Worm (Caenorhabditis elegans) whole organism, late embryonic: ENCODE measurements around the gene C56C10.7.
A peak's percentile ranks its signal among the peaks of the same experiment; 100 is the strongest.

Experiments
- C38D4.7 ChIP-seq: fragments of 200-800 bp; sonication (Bioruptor generic); optimal IDR thresholded peaks from 2 replicates; lab custom pipeline; 2018; ENCODE audit warnings: mild to moderate bottlenecking, missing genetic modification characterization, moderate library complexity, missing compliant biosample characterization
- K02D7.2 ChIP-seq: sonication (generic microtip); optimal IDR thresholded peaks from 2 replicates; lab custom pipeline; 2017; ENCODE audit warnings: mild to moderate bottlenecking, missing genetic modification characterization, missing compliant biosample characterization
- ahr-1 ChIP-seq: sonication (generic microtip); optimal IDR thresholded peaks from 2 replicates; lab custom pipeline; 2016; ENCODE audit warnings: missing genetic modification characterization, missing compliant biosample characterization
- ama-1 ChIP-seq: fragments of 150-350 bp; optimal IDR thresholded peaks from 2 replicates; lab custom pipeline; 2014
- ceh-14 ChIP-seq: sonication (generic microtip); optimal IDR thresholded peaks from 2 replicates; lab custom pipeline; 2016; ENCODE audit warnings: missing genotype, missing genetic modification characterization, missing compliant biosample characterization
- ceh-19 ChIP-seq: fragments of 200-800 bp; sonication (Bioruptor generic); optimal IDR thresholded peaks from 2 replicates; lab custom pipeline; 2018; ENCODE audit warnings: mild to moderate bottlenecking, missing genetic modification characterization, missing compliant biosample characterization
- ceh-2 ChIP-seq: sonication (generic microtip); optimal IDR thresholded peaks from 2 replicates; lab custom pipeline; 2016; ENCODE audit warnings: missing genotype, missing genetic modification characterization, missing compliant biosample characterization
- ceh-22 ChIP-seq: sonication (generic microtip); optimal IDR thresholded peaks from 2 replicates; lab custom pipeline; 2017; ENCODE audit warnings: missing biosample characterization, missing genetic modification characterization
- ceh-24 ChIP-seq: sonication (generic microtip); optimal IDR thresholded peaks from 2 replicates; lab custom pipeline; 2016; ENCODE audit warnings: mild to moderate bottlenecking, missing genetic modification characterization, missing compliant biosample characterization
- ceh-30 ChIP-seq: fragments of 150-350 bp; optimal IDR thresholded peaks from 2 replicates; lab custom pipeline; 2014; ENCODE audit warnings: missing biosample characterization, missing genetic modification characterization
- ceh-31 ChIP-seq: sonication (generic microtip); optimal IDR thresholded peaks from 2 replicates; lab custom pipeline; 2016; ENCODE audit warnings: missing genetic modification characterization, missing compliant biosample characterization
- ceh-45 ChIP-seq: fragments of 200-800 bp; sonication (Bioruptor generic); IDR thresholded peaks from 2 replicates; pipeline ENCODE4 v1.3.6; 2022; ENCODE audit warnings: missing genetic modification reagents, missing genetic modification characterization, missing compliant biosample characterization
- elt-2 ChIP-seq: sonication (generic microtip); optimal IDR thresholded peaks from 2 replicates; lab custom pipeline; 2016; ENCODE audit warnings: missing genetic modification reagents, missing genetic modification characterization, missing compliant biosample characterization
- elt-4 ChIP-seq: sonication (generic microtip); optimal IDR thresholded peaks from 2 replicates; lab custom pipeline; 2016; ENCODE audit warnings: missing genetic modification characterization, missing compliant biosample characterization
- ets-4 ChIP-seq: sonication (generic microtip); optimal IDR thresholded peaks from 2 replicates; lab custom pipeline; 2016; ENCODE audit warnings: missing genetic modification characterization, missing compliant biosample characterization
- eyg-1 ChIP-seq: sonication (generic microtip); optimal IDR thresholded peaks from 2 replicates; lab custom pipeline; 2016; ENCODE audit warnings: missing genotype, missing genetic modification characterization, missing compliant biosample characterization
- hlh-13 ChIP-seq: fragments of 200-800 bp; sonication (Bioruptor generic); optimal IDR thresholded peaks from 2 replicates; lab custom pipeline; 2018; ENCODE audit warnings: mild to moderate bottlenecking, missing genetic modification characterization, missing compliant biosample characterization
- hlh-8 ChIP-seq: sonication (generic microtip); optimal IDR thresholded peaks from 2 replicates; lab custom pipeline; 2016; ENCODE audit warnings: missing genotype, missing genetic modification characterization, missing compliant biosample characterization
- lin-11 ChIP-seq: fragments of 200-800 bp; sonication (Bioruptor generic); optimal IDR thresholded peaks from 2 replicates; lab custom pipeline; 2018; ENCODE audit warnings: mild to moderate bottlenecking, missing genetic modification characterization, missing compliant biosample characterization
- odd-2 ChIP-seq: sonication (generic microtip); optimal IDR thresholded peaks from 2 replicates; lab custom pipeline; 2017; ENCODE audit warnings: antibody characterized with exemption, mild to moderate bottlenecking, missing genetic modification characterization, missing compliant biosample characterization
- pag-3 ChIP-seq: sonication (generic microtip); optimal IDR thresholded peaks from 2 replicates; lab custom pipeline; 2016; ENCODE audit warnings: missing compliant biosample characterization, missing genetic modification characterization, borderline replicate concordance
- pat-9 ChIP-seq: fragments of 200-800 bp; sonication (Bioruptor generic); optimal IDR thresholded peaks from 2 replicates; lab custom pipeline; 2018; ENCODE audit warnings: mild to moderate bottlenecking, missing genetic modification characterization, moderate library complexity, missing compliant biosample characterization
- ref-2 ChIP-seq: sonication (generic microtip); optimal IDR thresholded peaks from 2 replicates; lab custom pipeline; 2016; ENCODE audit warnings: missing genetic modification characterization, missing compliant biosample characterization
- rnt-1 ChIP-seq: sonication (generic microtip); optimal IDR thresholded peaks from 2 replicates; lab custom pipeline; 2016; ENCODE audit warnings: missing genetic modification characterization, missing compliant biosample characterization
- sdc-2 ChIP-seq: sonication (generic microtip); optimal IDR thresholded peaks from 2 replicates; lab custom pipeline; 2016; ENCODE audit warnings: missing genotype, missing genetic modification characterization, missing compliant biosample characterization
- sox-4 ChIP-seq: sonication (generic microtip); optimal IDR thresholded peaks from 2 replicates; lab custom pipeline; 2017; ENCODE audit warnings: mild to moderate bottlenecking, missing genetic modification characterization, inconsistent platforms, missing compliant biosample characterization
- tbx-2 ChIP-seq: sonication (generic microtip); optimal IDR thresholded peaks from 2 replicates; lab custom pipeline; 2016; ENCODE audit warnings: missing genetic modification characterization, missing compliant biosample characterization
- ttx-3 ChIP-seq: sonication (generic microtip); optimal IDR thresholded peaks from 2 replicates; lab custom pipeline; 2016; ENCODE audit warnings: missing genetic modification reagents, missing genetic modification characterization, missing compliant biosample characterization
- unc-55 ChIP-seq: sonication (generic microtip); optimal IDR thresholded peaks from 2 replicates; lab custom pipeline; 2017; ENCODE audit warnings: missing biosample characterization, missing genetic modification reagents, missing genetic modification characterization
- unc-86 ChIP-seq: sonication (generic microtip); optimal IDR thresholded peaks from 2 replicates; lab custom pipeline; 2016; ENCODE audit warnings: missing genetic modification characterization, missing compliant biosample characterization
- ztf-16 ChIP-seq: sonication (generic microtip); optimal IDR thresholded peaks from 2 replicates; lab custom pipeline; 2017; ENCODE audit warnings: missing genetic modification characterization, missing compliant biosample characterization

C56C10.7 gene

DNA sequence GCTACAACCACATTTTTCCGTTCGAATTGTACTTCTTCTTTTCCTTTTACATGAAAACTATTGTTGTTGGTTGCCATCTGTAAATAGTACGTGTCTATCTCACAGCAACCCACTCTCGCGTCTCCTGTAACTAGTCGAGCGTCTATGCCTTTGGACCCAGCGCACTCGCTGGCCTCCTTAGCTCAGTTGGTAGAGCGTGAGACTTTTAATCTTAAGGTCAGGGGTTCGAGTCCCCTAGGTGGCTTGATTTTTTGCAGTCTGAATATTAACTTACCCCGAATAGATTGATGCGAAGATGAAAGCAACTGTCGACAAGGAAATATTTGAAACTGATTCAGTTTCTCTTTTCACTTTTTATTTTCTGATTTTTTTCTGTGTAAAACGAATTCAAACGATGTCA, 22.3 kb downstream of the C56C10.7 start, which contains the start of gene mpz-3 (continued):
- peak; percentile 2 for TF ChIP-seq ceh-2 (tag; lab: Kevin White, UChicago)
- TF ChIP-seq ets-4 (tag; lab: Kevin White, UChicago), result no peak
- no peak for TF ChIP-seq ahr-1 (tag; lab: Kevin White, UChicago)
- peak; percentile 10 for TF ChIP-seq K02D7.2 (tag; lab: Kevin White, UChicago)
- peak; percentile 39 for TF ChIP-seq lin-11 (tag; lab: Kevin White, UChicago)
- TF ChIP-seq pag-3 (tag; lab: Kevin White, UChicago), result no peak
- peak; percentile 37 for TF ChIP-seq sox-4 (tag; lab: Kevin White, UChicago)
- TF ChIP-seq hlh-13 (GFP tag; lab: Kevin White, UChicago), result no peak
- TF ChIP-seq ztf-16 (tag; lab: Kevin White, UChicago), result peak; percentile 20

DNA sequence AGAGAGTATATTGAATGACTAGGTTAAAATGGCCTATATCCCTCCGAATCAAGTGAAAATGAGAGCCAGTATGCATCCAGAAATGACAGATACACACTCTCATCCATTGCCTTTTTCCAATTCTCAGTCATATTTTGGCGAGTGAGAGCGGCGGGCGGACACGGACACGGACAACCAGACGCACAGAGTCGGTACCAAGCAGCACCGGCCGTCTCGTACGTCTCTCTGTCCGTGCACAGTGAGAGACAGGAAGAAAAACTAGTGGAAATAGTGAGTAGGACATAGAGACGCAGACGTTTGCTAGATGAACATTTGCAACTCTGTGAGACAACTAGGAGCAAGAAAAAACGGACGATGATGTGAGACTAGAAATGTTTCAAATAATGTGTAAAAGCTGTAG, 24.1 kb downstream of the C56C10.7 start:
- TF ChIP-seq unc-55 (GFP tag; lab: Kevin White, UChicago) (peak; percentile 55), C38D4.7 (GFP tag; lab: Kevin White, UChicago) (no peak), tbx-2 (tag; lab: Kevin White, UChicago) (peak; percentile 25), ref-2 (tag; lab: Kevin White, UChicago) (peak; percentile 27), ceh-14 (tag; lab: Kevin White, UChicago) (peak; percentile 8), hlh-13 (GFP tag; lab: Kevin White, UChicago) (no peak)
- TF ChIP-seq, all 69 proteins: peak for 4

DNA sequence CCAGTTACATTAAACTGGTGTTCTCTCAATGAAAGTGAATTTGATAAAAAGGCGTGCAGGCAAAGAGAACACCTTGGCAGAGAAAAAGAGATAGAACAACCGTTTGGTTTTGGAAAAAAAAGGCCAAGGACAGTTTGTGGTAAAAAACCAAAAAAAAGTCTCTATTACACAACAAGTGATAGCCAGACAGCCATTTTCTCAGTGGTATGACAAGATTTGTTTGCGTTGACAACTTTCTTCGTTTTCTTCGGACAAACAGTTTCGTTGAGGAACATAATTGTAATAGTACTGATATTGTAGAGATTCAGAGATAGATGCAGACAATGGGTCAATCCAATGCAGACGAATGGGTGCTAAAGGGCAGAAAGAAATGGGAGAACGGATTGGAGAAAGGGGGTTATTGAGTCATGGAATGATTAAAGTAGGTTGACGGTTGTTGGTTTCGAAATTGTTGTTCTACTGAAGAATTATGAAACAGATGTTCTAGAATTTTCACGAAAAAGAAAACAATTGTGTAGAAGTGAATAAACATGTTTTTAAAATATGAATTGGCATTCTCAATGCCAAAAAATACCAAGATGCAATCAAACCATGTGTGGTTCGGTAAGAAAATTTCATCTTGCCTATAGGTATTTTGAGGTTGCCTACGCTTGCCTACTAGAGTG, 25.0 kb downstream of the C56C10.7 start:
- TF ChIP-seq ceh-45 (GFP tag; lab: Robert Waterston, UW), result no peak
- no peak for TF ChIP-seq C38D4.7 (GFP tag; lab: Kevin White, UChicago)
- TF ChIP-seq ets-4 (tag; lab: Kevin White, UChicago), result no peak
- no peak for TF ChIP-seq sdc-2
- TF ChIP-seq pat-9 (tag; lab: Kevin White, UChicago), result no peak
- TF ChIP-seq K02D7.2 (tag; lab: Kevin White, UChicago), result no peak
- no peak for TF ChIP-seq ceh-24
- no peak for TF ChIP-seq ttx-3 (tag; lab: Kevin White, UChicago)
- TF ChIP-seq ceh-31 (tag; lab: Kevin White, UChicago), result no peak
- TF ChIP-seq ceh-14 (tag; lab: Kevin White, UChicago), result no peak
- no peak for TF ChIP-seq eyg-1 (tag; lab: Kevin White, UChicago)
- no peak for TF ChIP-seq ama-1 (lab: Kevin White, UChicago)
- no peak for TF ChIP-seq odd-2 (tag; lab: Kevin White, UChicago)
- no peak for TF ChIP-seq hlh-8 (tag; lab: Kevin White, UChicago)

DNA sequence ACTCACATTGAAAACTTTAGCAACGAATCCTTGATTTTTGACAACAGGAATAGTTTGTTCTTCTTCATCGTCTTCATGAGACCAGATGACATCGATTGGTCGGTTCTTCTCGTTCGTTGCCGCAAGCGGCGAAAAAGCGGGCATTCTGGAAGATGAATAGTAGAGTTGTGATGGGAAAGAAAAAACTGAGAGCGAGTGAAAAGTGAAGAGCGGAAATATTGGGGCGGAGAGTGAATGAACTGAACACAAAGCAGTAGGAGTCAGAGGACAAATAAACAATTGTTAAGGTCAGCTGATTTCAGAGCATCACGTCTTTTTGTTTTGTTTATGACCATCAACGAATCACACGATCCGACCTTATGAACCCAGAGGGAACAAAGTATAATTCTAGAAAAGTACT, 26.1 kb downstream of the C56C10.7 start, which contains the start of gene F18C5.10:
Gene F18C5.10, minus strand, starts transcription at position 145 of the 400 bp plus-strand sequence.
- no peak for TF ChIP-seq odd-2 (tag; lab: Kevin White, UChicago)

DNA sequence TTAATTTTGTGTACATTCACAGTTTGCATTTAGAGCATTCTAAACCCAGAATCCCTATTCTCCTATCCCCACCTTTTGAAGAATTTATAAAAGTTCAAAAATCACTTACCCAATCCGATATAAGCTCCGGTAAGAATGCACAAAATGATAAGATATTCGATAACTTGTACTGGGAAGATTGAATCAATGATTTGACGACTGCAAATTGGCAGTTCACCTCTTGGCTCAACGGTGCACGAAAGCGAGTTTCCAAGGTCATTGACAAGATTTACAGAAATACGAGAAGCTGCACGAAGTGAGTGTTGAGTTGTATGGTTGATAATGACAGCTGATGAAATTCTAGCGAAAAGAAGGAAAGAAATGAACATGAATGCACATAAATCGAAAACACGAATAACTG, 27.1 kb downstream of the C56C10.7 start:
- TF ChIP-seq ceh-30 (no peak), rnt-1 (no peak), ceh-19 (GFP tag; lab: Kevin White, UChicago) (no peak), unc-86 (tag; lab: Kevin White, UChicago) (no peak), hlh-8 (tag; lab: Kevin White, UChicago) (no peak), elt-2 (tag; lab: Kevin White, UChicago) (no peak), elt-4 (tag; lab: Kevin White, UChicago) (no peak)
- TF ChIP-seq, all 69 proteins: peak for 0

DNA sequence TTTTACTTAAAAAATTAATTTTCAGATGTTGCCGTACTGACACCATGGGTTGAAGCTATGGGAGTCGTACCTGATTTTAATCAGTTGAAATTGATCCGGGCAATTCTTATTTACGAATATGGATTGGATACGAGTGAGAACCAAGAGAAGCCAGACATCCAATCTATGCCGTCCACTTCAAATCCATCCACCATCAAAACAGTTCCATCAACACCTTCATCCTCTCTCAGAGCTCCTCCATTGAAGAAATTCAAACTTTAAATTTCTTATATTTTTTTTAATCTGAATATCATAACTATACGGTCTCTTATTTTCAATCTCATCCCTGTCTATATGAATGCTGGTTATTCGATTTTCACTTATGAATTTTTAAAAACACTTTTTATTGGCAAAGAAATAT, 28.5 kb downstream of the C56C10.7 start:
- no peak for TF ChIP-seq C38D4.7 (GFP tag; lab: Kevin White, UChicago)
- no peak for TF ChIP-seq hlh-13 (GFP tag; lab: Kevin White, UChicago)
- TF ChIP-seq ceh-22 (tag; lab: Kevin White, UChicago), result no peak
- no peak for TF ChIP-seq unc-55 (GFP tag; lab: Kevin White, UChicago)
- TF ChIP-seq, all 69 proteins: peak for 0
